Fruit fly (Drosophila melanogaster) whole organism, wandering third instar larva: Measurements from ENCODE around the gene CG34247.

Source experiments
- Hr83 ChIP-seq: fragments of 200-300 bp; sonication (Bioruptor generic); optimal IDR thresholded peaks from 2 replicates; lab custom pipeline; 2016; ENCODE audit warnings: missing biosample characterization, mild to moderate bottlenecking, missing genetic modification characterization, moderate library complexity; ENCODE audit not compliant: poor library complexity, severe bottlenecking
- Myc ChIP-seq: fragments of >200 bp; optimal IDR thresholded peaks from 2 replicates; lab custom pipeline; 2017
- br ChIP-seq: fragments of 200-800 bp; sonication (Bioruptor generic); optimal IDR thresholded peaks from 2 replicates; lab custom pipeline; 2016; ENCODE audit warnings: missing biosample characterization, missing genetic modification characterization
- psq ChIP-seq: fragments of 200-800 bp; sonication (Bioruptor generic); optimal IDR thresholded peaks from 3 replicates; lab custom pipeline; 2017; ENCODE audit warnings: missing biosample characterization, mild to moderate bottlenecking, missing genetic modification characterization, moderate library complexity
- rgr ChIP-seq: fragments of 200-800 bp; sonication (Bioruptor generic); optimal IDR thresholded peaks from 3 replicates; lab custom pipeline; 2016; ENCODE audit warnings: missing biosample characterization, mild to moderate bottlenecking, missing genetic modification characterization
- tai ChIP-seq: sonication (Bioruptor generic); optimal IDR thresholded peaks from 2 replicates; lab custom pipeline; 2016; ENCODE audit warnings: missing biosample characterization, missing genetic modification characterization
- usp ChIP-seq: fragments of >200 bp; optimal IDR thresholded peaks from 2 replicates; lab custom pipeline; 2017; ENCODE audit warnings: missing biosample characterization, missing genetic modification characterization

DNA sequence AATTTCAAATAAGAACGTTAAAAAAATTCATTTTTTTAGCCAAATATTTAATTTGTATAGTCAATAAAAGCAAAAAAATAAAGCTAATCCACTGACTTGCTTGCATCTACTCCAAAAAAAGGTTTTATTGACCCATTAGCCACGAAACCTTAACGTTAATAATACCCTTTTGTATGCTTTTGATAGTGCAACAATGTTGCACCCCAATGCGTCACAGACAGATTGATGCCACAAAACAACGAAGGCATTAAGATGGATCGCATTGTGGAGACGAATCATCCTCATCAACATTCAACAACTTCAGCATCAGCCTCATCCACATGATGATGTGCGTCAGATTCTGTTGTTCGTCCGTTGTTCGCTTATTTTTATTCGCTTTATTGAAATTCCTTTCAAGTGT, 46.0 kb downstream of the CG34247 start:
- TF ChIP-seq tai (no peak), psq (GFP tag; lab: Kevin White, UChicago) (no peak), usp (GFP tag; lab: Kevin White, UChicago) (no peak), rgr (GFP tag; lab: Kevin White, UChicago) (no peak), Myc (no peak), br (GFP tag; lab: Kevin White, UChicago) (no peak), Hr83 (GFP tag; lab: Kevin White, UChicago) (no peak)
